Worm (Caenorhabditis elegans) whole organism, mixed stage, embryonic: ENCODE data around the gene F11D11.4.

Source experiments
- flh-1 ChIP-seq: fragments of 200-800 bp; sonication (Bioruptor generic); optimal IDR thresholded peaks from 2 replicates; lab custom pipeline; 2018; ENCODE audit warnings: mild to moderate bottlenecking, missing genetic modification characterization, moderate library complexity, missing compliant biosample characterization
- nhr-28 ChIP-seq: fragments of 150-350 bp; optimal IDR thresholded peaks from 2 replicates; lab custom pipeline; 2014; ENCODE audit warnings: missing biosample characterization, missing genetic modification characterization
- zip-8 ChIP-seq: fragments of 150-350 bp; optimal IDR thresholded peaks from 2 replicates; lab custom pipeline; 2014; ENCODE audit warnings: missing biosample characterization, missing genetic modification characterization
- ztf-11 ChIP-seq: fragments of 150-350 bp; optimal IDR thresholded peaks from 2 replicates; lab custom pipeline; 2014; ENCODE audit warnings: missing biosample characterization, missing genetic modification characterization

- no peak for TF ChIP-seq flh-1
- peak; percentile 22 for TF ChIP-seq ztf-11 (tag; lab: Kevin White, UChicago)
- no peak for TF ChIP-seq nhr-28 (tag; lab: Kevin White, UChicago)
- TF ChIP-seq zip-8: no peak
Observed at ce11 chrV:18723604-18724003, 37.6 kb upstream of the F11D11.4 start.
